Worm (Caenorhabditis elegans) whole organism, L1 larva: ENCODE data around the gene Y66D12A.6.

Experiments
- blmp-1 ChIP-seq: fragments of 150-350 bp; optimal IDR thresholded peaks from 2 replicates; lab custom pipeline; 2014; ENCODE audit warnings: missing biosample characterization, missing genetic modification characterization
- ces-1 ChIP-seq: fragments of 150-350 bp; optimal IDR thresholded peaks from 2 replicates; lab custom pipeline; 2014; ENCODE audit warnings: missing biosample characterization, missing genetic modification reagents, missing genetic modification characterization
- dpl-1 ChIP-seq, 3 experiments: fragments of 150-350 bp in 2 of 3; sonication (generic microtip) in 1 of 3; optimal IDR thresholded peaks; 2 replicates each; lab custom pipeline; 2014 to 2017; ENCODE audit warnings: missing biosample characterization in 3 of 3, missing genetic modification characterization in 3 of 3, missing genetic modification reagents in 3 of 3
- egl-13 ChIP-seq: sonication (generic microtip); optimal IDR thresholded peaks from 2 replicates; lab custom pipeline; 2016; ENCODE audit warnings: missing genotype, missing genetic modification reagents, missing genetic modification characterization, missing compliant biosample characterization
- ets-5 ChIP-seq: fragments of 200-800 bp; sonication (Bioruptor generic); IDR thresholded peaks from 2 replicates; pipeline ENCODE4 v1.3.6; 2022; ENCODE audit warnings: missing genetic modification characterization, missing compliant biosample characterization
- fkh-10 ChIP-seq: sonication (generic microtip); optimal IDR thresholded peaks from 2 replicates; lab custom pipeline; 2017; ENCODE audit warnings: missing biosample characterization, missing genetic modification reagents, missing genetic modification characterization
- fkh-8 ChIP-seq: sonication (generic microtip); optimal IDR thresholded peaks from 2 replicates; lab custom pipeline; 2016; ENCODE audit warnings: mild to moderate bottlenecking, missing genetic modification characterization, missing compliant biosample characterization
- fos-1 ChIP-seq: fragments of 150-350 bp; optimal IDR thresholded peaks from 2 replicates; lab custom pipeline; 2014; ENCODE audit warnings: missing biosample characterization, missing genetic modification characterization
- grh-1 ChIP-seq: fragments of 200-800 bp; sonication (Bioruptor generic); IDR thresholded peaks from 2 replicates; pipeline ENCODE4 v1.3.6; 2022; ENCODE audit warnings: missing genetic modification reagents, missing genetic modification characterization, missing compliant biosample characterization
- hlh-4 ChIP-seq: sonication (generic microtip); optimal IDR thresholded peaks from 2 replicates; lab custom pipeline; 2016; ENCODE audit warnings: mild to moderate bottlenecking, missing genetic modification characterization, missing compliant biosample characterization
- lin-13 ChIP-seq: fragments of 150-350 bp; optimal IDR thresholded peaks from 2 replicates; lab custom pipeline; 2014; ENCODE audit warnings: missing biosample characterization, missing genetic modification reagents, missing genetic modification characterization
- lin-14 ChIP-seq: fragments of 200-800 bp; sonication (Bioruptor generic); optimal IDR thresholded peaks from 2 replicates; lab custom pipeline; 2018; ENCODE audit warnings: mild to moderate bottlenecking, missing genetic modification characterization, moderate library complexity, missing compliant biosample characterization
- lin-35 ChIP-seq, 2 experiments: fragments of 150-350 bp; optimal IDR thresholded peaks; 2 replicates each; lab custom pipeline; 2014; ENCODE audit warnings: missing biosample characterization in 2 of 2, missing genetic modification characterization in 2 of 2, missing genetic modification reagents in 2 of 2
- lin-39 ChIP-seq: fragments of 150-350 bp; optimal IDR thresholded peaks from 2 replicates; lab custom pipeline; 2014; ENCODE audit warnings: missing biosample characterization, missing genetic modification reagents, missing genetic modification characterization
- lir-3 ChIP-seq: sonication (generic microtip); optimal IDR thresholded peaks from 2 replicates; lab custom pipeline; 2016; ENCODE audit warnings: mild to moderate bottlenecking, missing genetic modification characterization, moderate library complexity, missing compliant biosample characterization; ENCODE audit not compliant: poor library complexity
- mab-9 ChIP-seq: fragments of 200-800 bp; sonication (Bioruptor generic); IDR thresholded peaks from 2 replicates; pipeline ENCODE4 v1.3.6; 2022; ENCODE audit warnings: missing genetic modification reagents, missing genetic modification characterization, missing compliant biosample characterization
- mep-1 ChIP-seq: fragments of 150-350 bp; optimal IDR thresholded peaks from 2 replicates; lab custom pipeline; 2014; ENCODE audit warnings: missing biosample characterization, missing genetic modification characterization
- nhr-11 ChIP-seq: fragments of 150-350 bp; optimal IDR thresholded peaks from 2 replicates; lab custom pipeline; 2014; ENCODE audit warnings: missing biosample characterization, missing genetic modification characterization
- nhr-12 ChIP-seq: sonication (generic microtip); optimal IDR thresholded peaks from 2 replicates; lab custom pipeline; 2017; ENCODE audit warnings: missing biosample characterization, missing genetic modification characterization
- nhr-19 ChIP-seq: fragments of 200-800 bp; sonication (Bioruptor generic); conservative IDR thresholded peaks from 2 replicates; pipeline ENCODE4 v1.3.6; 2022; ENCODE audit warnings: missing genetic modification characterization, missing compliant biosample characterization
- nhr-20 ChIP-seq: sonication (generic microtip); optimal IDR thresholded peaks from 2 replicates; lab custom pipeline; 2016; ENCODE audit warnings: mild to moderate bottlenecking, missing genetic modification characterization, missing compliant biosample characterization
- nhr-28 ChIP-seq: fragments of 150-350 bp; optimal IDR thresholded peaks from 2 replicates; lab custom pipeline; 2014; ENCODE audit warnings: missing biosample characterization, missing genetic modification characterization
- nhr-71 ChIP-seq: sonication (generic microtip); optimal IDR thresholded peaks from 2 replicates; lab custom pipeline; 2016; ENCODE audit warnings: mild to moderate bottlenecking, missing genetic modification characterization, moderate library complexity, missing compliant biosample characterization
- nhr-76 ChIP-seq: sonication (generic microtip); optimal IDR thresholded peaks from 2 replicates; lab custom pipeline; 2017; ENCODE audit warnings: missing biosample characterization, missing genetic modification characterization
- nhr-85 ChIP-seq: sonication (generic microtip); peaks from one replicate; lab custom pipeline; 2016; ENCODE audit warnings: missing genetic modification characterization, inconsistent platforms, missing compliant biosample characterization
- nhr-90 ChIP-seq: sonication (generic microtip); optimal IDR thresholded peaks from 2 replicates; lab custom pipeline; 2016; ENCODE audit warnings: mild to moderate bottlenecking, missing genetic modification characterization, missing compliant biosample characterization; ENCODE audit not compliant: poor library complexity
- snpc-4 ChIP-seq: fragments of 150-350 bp; optimal IDR thresholded peaks from 2 replicates; lab custom pipeline; 2014; ENCODE audit warnings: missing biosample characterization, missing genetic modification characterization
- snu-23 ChIP-seq: sonication (generic microtip); optimal IDR thresholded peaks from 2 replicates; lab custom pipeline; 2016; ENCODE audit warnings: missing genetic modification characterization, missing compliant biosample characterization
- sup-37 ChIP-seq: fragments of 200-800 bp; sonication (Bioruptor generic); optimal IDR thresholded peaks from 2 replicates; lab custom pipeline; 2018; ENCODE audit warnings: mild to moderate bottlenecking, missing genetic modification characterization, missing compliant biosample characterization
- unc-86 ChIP-seq: sonication (generic microtip); optimal IDR thresholded peaks from 2 replicates; lab custom pipeline; 2016; ENCODE audit warnings: missing genetic modification characterization, missing compliant biosample characterization
- vab-15 ChIP-seq: sonication (generic microtip); optimal IDR thresholded peaks from 2 replicates; lab custom pipeline; 2017; ENCODE audit warnings: missing genotype, mild to moderate bottlenecking, missing genetic modification characterization, missing compliant biosample characterization
- xbp-1 ChIP-seq: sonication (generic microtip); optimal IDR thresholded peaks from 2 replicates; lab custom pipeline; 2016; ENCODE audit warnings: missing genetic modification characterization, missing compliant biosample characterization
- zag-1 ChIP-seq: fragments of 150-350 bp; optimal IDR thresholded peaks from 2 replicates; lab custom pipeline; 2014; ENCODE audit warnings: missing biosample characterization, missing genetic modification characterization
- ztf-11 ChIP-seq, 2 experiments: sonication (generic microtip); optimal IDR thresholded peaks; 2 replicates each; lab custom pipeline; 2016 to 2017; ENCODE audit warnings: missing genetic modification characterization in 2 of 2, missing biosample characterization in 1 of 2, missing compliant biosample characterization in 1 of 2
- ztf-4 ChIP-seq: fragments of 150-350 bp; optimal IDR thresholded peaks from 2 replicates; lab custom pipeline; 2014; ENCODE audit warnings: missing biosample characterization, missing genetic modification characterization

The Y66D12A.6 gene

DNA sequence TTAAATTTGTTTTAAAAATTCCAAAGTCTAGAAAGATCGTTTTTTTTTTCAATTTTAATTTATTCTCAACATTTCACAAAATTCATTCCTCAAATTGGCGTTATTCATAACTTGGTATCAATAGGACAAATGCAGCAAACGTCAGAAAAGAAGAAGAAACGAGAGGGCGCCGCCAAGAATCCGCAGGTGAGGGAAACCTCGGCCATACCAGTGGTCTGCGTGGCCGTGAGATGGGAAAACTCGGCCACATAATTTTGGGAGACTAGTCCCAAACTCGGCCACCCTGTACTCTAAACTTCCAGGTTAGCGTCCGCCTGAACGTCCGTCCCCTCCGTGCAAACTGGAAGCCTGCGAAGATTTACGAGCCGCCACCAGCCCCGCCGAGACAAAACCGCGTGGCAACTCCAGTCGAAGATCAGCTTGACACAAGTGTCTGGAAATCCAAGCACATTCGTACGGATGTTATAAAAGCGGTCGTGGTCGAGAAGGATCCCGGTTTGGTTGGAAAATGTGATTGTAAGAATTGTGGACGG, 17.7 kb downstream of the Y66D12A.6 start, which contains the start of gene Y66D12A.11:
Gene Y66D12A.11 (plus strand): TSS at position 51 of the 533 bp plus-strand sequence.
- TF ChIP-seq zag-1 (tag; lab: Kevin White, UChicago): no peak
- no peak for TF ChIP-seq ces-1 (GFP tag; lab: Kevin White, UChicago)
- no peak for TF ChIP-seq fkh-10 (GFP tag; lab: Kevin White, UChicago)
- TF ChIP-seq nhr-28 (tag; lab: Kevin White, UChicago): no peak
- TF ChIP-seq mab-9 (GFP tag; lab: Robert Waterston, UW): no peak
- no peak for TF ChIP-seq lin-39
- no peak for TF ChIP-seq nhr-20 (tag; lab: Kevin White, UChicago)
- TF ChIP-seq lin-14 (GFP tag; lab: Kevin White, UChicago): no peak
- no peak for TF ChIP-seq vab-15 (tag; lab: Kevin White, UChicago)
- no peak for TF ChIP-seq ztf-11 (tag; optimal IDR thresholded peaks at IDR 0.05; lab: Kevin White, UChicago)
- TF ChIP-seq dpl-1 (GFP tag; optimal IDR thresholded peaks at IDR 0.05; lab: Kevin White, UChicago): no peak
- TF ChIP-seq nhr-71: no peak
- TF ChIP-seq lir-3 (tag; lab: Kevin White, UChicago): no peak
- no peak for TF ChIP-seq lin-35 (GFP tag; optimal IDR thresholded peaks at IDR 0.05; lab: Kevin White, UChicago)
- no peak for TF ChIP-seq nhr-76 (tag; lab: Kevin White, UChicago)
- no peak for TF ChIP-seq mep-1

DNA sequence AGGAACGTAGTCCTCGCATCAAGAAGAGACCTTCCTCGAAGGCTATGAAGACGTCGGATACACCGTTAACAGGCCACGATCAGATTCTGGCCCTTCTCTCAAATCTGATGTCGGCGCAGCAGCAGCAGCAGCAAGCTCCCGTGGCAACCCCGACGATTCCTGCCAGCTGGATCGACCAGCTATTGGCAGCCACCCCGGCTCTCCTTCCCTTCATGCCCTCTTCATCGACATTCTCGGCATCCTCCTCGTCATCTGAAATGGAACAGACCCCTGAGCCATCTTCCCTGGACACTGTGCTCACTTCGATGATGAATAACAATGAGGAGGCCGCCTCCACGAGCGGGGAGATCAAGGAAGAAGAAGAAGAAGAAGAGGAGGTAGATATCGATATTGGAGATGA, 19.6 kb downstream of the Y66D12A.6 start:
- no peak for TF ChIP-seq fos-1 (tag; lab: Kevin White, UChicago)
- TF ChIP-seq grh-1 (GFP tag; lab: Robert Waterston, UW): no peak
- TF ChIP-seq xbp-1: no peak
- TF ChIP-seq nhr-85 (tag; lab: Kevin White, UChicago): peak; percentile 7
- no peak for TF ChIP-seq nhr-11
- no peak for TF ChIP-seq snpc-4 (tag; lab: Kevin White, UChicago)
- no peak for TF ChIP-seq lin-35 (GFP tag; optimal IDR thresholded peaks at IDR 0.05; lab: Kevin White, UChicago)
- TF ChIP-seq nhr-76 (tag; lab: Kevin White, UChicago): no peak

DNA sequence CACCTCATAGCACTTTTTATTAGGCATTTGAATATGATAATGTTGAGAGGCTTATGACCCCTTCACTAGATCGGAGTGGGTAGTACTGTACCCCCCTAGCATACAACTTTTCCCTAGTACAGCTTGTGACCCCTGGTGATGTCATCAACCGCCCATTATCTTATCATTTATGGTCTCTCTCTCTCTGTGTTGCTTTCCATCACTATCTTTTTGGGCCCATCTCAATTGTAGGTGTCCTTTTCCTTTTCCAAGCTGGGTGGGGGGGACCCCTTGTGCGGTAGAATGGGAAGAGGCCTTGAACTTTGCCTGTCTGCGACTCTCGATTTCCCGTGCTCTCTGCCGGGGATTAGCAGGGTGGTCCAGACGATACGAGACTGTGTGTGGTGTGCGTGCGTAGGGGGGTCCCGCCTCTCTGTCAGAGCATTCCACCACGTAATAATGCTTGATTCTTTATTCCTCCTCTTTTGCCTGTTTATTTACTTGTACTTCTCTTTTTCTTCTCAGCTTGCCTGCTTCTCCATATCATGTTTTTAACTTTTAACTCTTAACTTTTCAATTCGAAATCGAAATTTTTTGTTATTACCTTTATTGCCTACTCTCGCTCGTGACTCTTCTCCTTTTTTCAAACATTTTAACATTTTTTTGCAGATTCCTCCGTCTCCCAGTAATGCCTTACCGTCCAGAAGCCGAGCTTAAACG, 20.5 kb downstream of the Y66D12A.6 start, which contains the start of gene ztf-29:
Gene ztf-29 (plus strand): TSS at position 649 of the 699 bp plus-strand sequence.
- TF ChIP-seq unc-86 (tag; lab: Kevin White, UChicago): no peak
- no peak for TF ChIP-seq ets-5 (GFP tag; lab: Robert Waterston, UW)
- no peak for TF ChIP-seq ztf-4 (tag; lab: Kevin White, UChicago)
- TF ChIP-seq nhr-90: no peak
- TF ChIP-seq nhr-19: no peak
- no peak for TF ChIP-seq nhr-71

DNA sequence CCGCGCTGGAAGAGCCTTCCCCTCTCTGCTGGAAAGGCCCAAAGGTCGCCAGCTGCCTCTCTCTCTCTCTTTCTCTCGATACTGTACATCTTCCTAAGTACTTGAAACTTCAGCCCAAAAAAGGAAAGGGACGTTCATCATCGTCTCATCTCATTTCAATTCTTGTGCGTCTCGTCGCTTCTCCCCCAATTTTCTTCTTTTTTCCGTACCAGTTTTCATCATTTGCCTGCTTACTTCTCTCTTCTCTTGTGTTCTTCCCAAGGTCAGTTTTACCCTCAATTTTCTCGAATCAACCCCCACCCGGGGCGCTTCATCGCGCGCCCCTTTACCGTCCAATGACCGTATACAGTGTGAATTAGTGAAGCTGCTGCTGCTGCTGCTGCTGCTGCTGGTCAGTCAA, 21.5 kb downstream of the Y66D12A.6 start:
- no peak for TF ChIP-seq egl-13
- peak; percentile 30 for TF ChIP-seq snu-23 (GFP tag; lab: Kevin White, UChicago)
- no peak for TF ChIP-seq hlh-4 (tag; lab: Kevin White, UChicago)
- no peak for TF ChIP-seq dpl-1 (GFP tag; optimal IDR thresholded peaks at IDR 0.05; lab: Kevin White, UChicago)
- TF ChIP-seq blmp-1 (tag; lab: Kevin White, UChicago): peak; percentile 25
- TF ChIP-seq nhr-76 (tag; lab: Kevin White, UChicago): no peak
- TF ChIP-seq nhr-85 (tag; lab: Kevin White, UChicago): peak; percentile 68
- no peak for TF ChIP-seq sup-37 (GFP tag; lab: Kevin White, UChicago)
- TF ChIP-seq lin-13 (GFP tag; lab: Kevin White, UChicago): no peak
- TF ChIP-seq nhr-12 (tag; lab: Kevin White, UChicago): no peak
- peak; percentile 36 for TF ChIP-seq lin-14 (GFP tag; lab: Kevin White, UChicago)
- no peak for TF ChIP-seq nhr-90
- TF ChIP-seq ztf-11 (tag; optimal IDR thresholded peaks at IDR 0.05; lab: Kevin White, UChicago): peak in 1 of 2 experiments; percentile 4
- no peak for TF ChIP-seq fkh-8 (tag; lab: Kevin White, UChicago)
- TF ChIP-seq grh-1 (GFP tag; lab: Robert Waterston, UW): 0 out of 2 replicates have a peak, but pooled peaks have one; percentile 10
